Fruit fly (Drosophila melanogaster) whole organism, pupa: ENCODE measurements around the gene CG4452.

Experiments
- CG10348 ChIP-seq: fragments of 200-800 bp; sonication (Bioruptor generic); IDR thresholded peaks from 2 replicates; pipeline ENCODE4 v1.3.6; 2022; ENCODE audit warnings: missing biosample characterization, missing genetic modification characterization
- CG12605 ChIP-seq: fragments of 200-800 bp; sonication (Bioruptor generic); IDR thresholded peaks from 2 replicates; pipeline ENCODE4 v1.3.6; 2022; ENCODE audit warnings: missing biosample characterization, missing genetic modification characterization
- CG13204 ChIP-seq: fragments of 200-800 bp; sonication (Bioruptor generic); optimal IDR thresholded peaks from 2 replicates; lab custom pipeline; 2018; ENCODE audit warnings: missing biosample characterization, mild to moderate bottlenecking, missing genetic modification characterization, moderate library complexity
- CG17806 ChIP-seq: fragments of 200-800 bp; sonication (Bioruptor generic); optimal IDR thresholded peaks from 2 replicates; lab custom pipeline; 2018; ENCODE audit warnings: missing biosample characterization, mild to moderate bottlenecking, missing genetic modification characterization, moderate library complexity
- CG34367 ChIP-seq: fragments of 200-800 bp; sonication (Bioruptor generic); optimal IDR thresholded peaks from 2 replicates; lab custom pipeline; 2018; ENCODE audit warnings: missing biosample characterization, mild to moderate bottlenecking, missing genetic modification characterization
- CG8301 ChIP-seq: fragments of 200-800 bp; sonication (Bioruptor generic); optimal IDR thresholded peaks from 2 replicates; lab custom pipeline; 2018; ENCODE audit warnings: missing biosample characterization, mild to moderate bottlenecking, missing genetic modification characterization
- CG9948 ChIP-seq: fragments of 200-800 bp; sonication (Bioruptor generic); optimal IDR thresholded peaks from 2 replicates; lab custom pipeline; 2018; ENCODE audit warnings: missing biosample characterization, mild to moderate bottlenecking, missing genetic modification characterization, moderate library complexity
- EcR ChIP-seq: fragments of 200-800 bp; sonication (Bioruptor generic); optimal IDR thresholded peaks from 3 replicates; lab custom pipeline; 2019; ENCODE audit warnings: missing biosample characterization, missing genetic modification characterization, mild to moderate bottlenecking, moderate library complexity, missing genetic modification reagents
- Ets98B ChIP-seq: fragments of 200-800 bp; sonication (Bioruptor generic); IDR thresholded peaks from 2 replicates; pipeline ENCODE4 v1.3.6; 2022; ENCODE audit warnings: missing biosample characterization, missing genetic modification characterization
- Snoo ChIP-seq: fragments of 200-800 bp; sonication (Bioruptor generic); optimal IDR thresholded peaks from 3 replicates; lab custom pipeline; 2017; ENCODE audit warnings: missing biosample characterization, mild to moderate bottlenecking, missing genetic modification characterization, inconsistent platforms

- TF ChIP-seq Ets98B, result no peak
- no peak for TF ChIP-seq CG9948 (tag; lab: Kevin White, UChicago)
- no peak for TF ChIP-seq EcR
- no peak for TF ChIP-seq CG34367 (tag; lab: Kevin White, UChicago)
- no peak for TF ChIP-seq CG13204 (GFP tag; lab: Kevin White, UChicago)
- no peak for TF ChIP-seq Snoo (tag; lab: Kevin White, UChicago)
- no peak for TF ChIP-seq CG10348 (GFP tag; lab: Robert Waterston, UW)
- no peak for TF ChIP-seq CG12605 (GFP tag; lab: Robert Waterston, UW)
- no peak for TF ChIP-seq CG17806 (tag; lab: Kevin White, UChicago)
- no peak for TF ChIP-seq CG8301 (tag; lab: Kevin White, UChicago)
Observed at dm6 chr3L:9397156-9397555, 30.0 kb downstream of the CG4452 start.
